Fruit fly (Drosophila melanogaster): ENCODE data around the gene CG15036.
A peak's percentile ranks its signal among the peaks of the same experiment; 100 is the strongest.

The CG15036 gene

DNA sequence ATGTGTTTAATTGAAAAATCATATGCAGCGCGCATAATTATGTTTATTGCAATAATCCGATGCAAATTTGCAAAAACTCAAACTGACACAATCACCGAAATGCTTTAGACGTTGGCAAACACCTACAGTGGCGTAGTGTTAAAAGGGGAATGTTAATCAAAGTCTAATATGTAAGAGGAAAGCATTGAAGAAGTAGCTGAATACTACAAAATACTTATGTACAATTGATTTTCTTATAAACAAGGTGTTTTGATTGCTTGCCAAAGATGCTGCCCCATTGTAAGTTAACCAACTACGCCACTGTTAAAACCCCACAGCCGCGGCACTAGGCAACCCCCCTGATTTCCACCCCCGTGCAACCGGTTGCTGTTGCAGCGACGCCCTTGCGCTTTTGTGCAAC is 45.1 kb downstream of the CG15036 start (continued):
- TF ChIP-seq fd59A (GFP tag; optimal IDR thresholded peaks at IDR 0.05) (peak; percentile 17), CG3919 (GFP tag; optimal IDR thresholded peaks at IDR 0.05) (peak; percentile 36), acj6 (GFP tag; optimal IDR thresholded peaks at IDR 0.05) (no peak), CG34406 (GFP tag; optimal IDR thresholded peaks at IDR 0.05) (peak; percentile 10), achi (GFP tag; optimal IDR thresholded peaks at IDR 0.05) (no peak), svp (GFP tag) (peak; percentile 60), salr (GFP tag; optimal IDR thresholded peaks at IDR 0.05) (peak in 1 of 2 experiments; percentile 5), fd85E (GFP tag; optimal IDR thresholded peaks at IDR 0.05) (no peak)

DNA sequence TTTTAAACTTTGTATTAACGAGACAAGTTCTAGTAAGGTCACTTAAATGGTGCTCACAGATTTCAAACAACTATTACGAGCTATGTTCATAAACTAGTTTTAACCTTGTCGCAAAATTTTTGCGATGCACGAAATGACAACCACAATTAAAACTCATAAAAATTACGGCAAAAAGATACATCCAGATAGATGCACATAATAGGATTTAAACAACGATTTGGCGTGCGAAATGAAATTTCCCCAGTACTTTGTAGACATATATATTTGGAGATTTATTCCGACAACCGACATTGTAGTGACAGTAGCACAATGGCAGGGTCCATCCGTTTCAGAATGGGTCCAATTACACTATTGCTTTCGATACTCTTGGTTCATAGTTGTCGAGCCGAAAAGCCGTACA is 46.8 kb downstream of the CG15036 start, which contains the start of gene CheA7a:
Gene CheA7a, plus strand, starts transcription at position 301 of the 400 bp plus-strand sequence.
- no peak for TF ChIP-seq Hr38 (GFP tag; optimal IDR thresholded peaks at IDR 0.05)
- TF ChIP-seq pdm3 (GFP tag; optimal IDR thresholded peaks at IDR 0.05): no peak

All from whole organism, prepupa.